Worm (Caenorhabditis elegans): ENCODE data around the gene C46C11.3.

Gene C46C11.3

DNA sequence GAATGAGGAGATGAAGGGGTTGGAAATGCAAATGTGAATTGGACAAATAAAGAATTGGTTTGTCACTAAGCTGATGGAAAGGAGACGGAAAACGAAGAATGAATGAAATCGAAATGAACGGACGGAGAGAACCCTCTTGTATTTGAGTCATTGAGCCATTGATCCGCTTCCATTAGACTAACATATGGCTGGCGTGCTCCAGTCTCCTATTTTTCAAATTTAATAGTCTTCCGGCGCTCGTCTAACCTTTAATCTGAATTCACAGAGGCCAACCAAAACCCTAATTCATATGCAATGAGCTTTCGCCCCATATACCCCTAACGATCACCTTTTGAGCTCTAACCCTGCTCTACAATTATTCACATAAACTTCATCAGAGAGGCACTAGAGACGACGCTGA, at the start of gene C46C11.3:
TSS of gene C46C11.3 (plus strand) at position 301 of the 400 bp plus-strand sequence.
- TF ChIP-seq lsy-2 (tag; optimal IDR thresholded peaks at IDR 0.05): no peak
- no peak for TF ChIP-seq ztf-4 (tag; optimal IDR thresholded peaks at IDR 0.05)
- no peak for TF ChIP-seq ama-1 (optimal IDR thresholded peaks at IDR 0.05)
- TF ChIP-seq fkh-8 (tag; optimal IDR thresholded peaks at IDR 0.05): peak; percentile 24

DNA sequence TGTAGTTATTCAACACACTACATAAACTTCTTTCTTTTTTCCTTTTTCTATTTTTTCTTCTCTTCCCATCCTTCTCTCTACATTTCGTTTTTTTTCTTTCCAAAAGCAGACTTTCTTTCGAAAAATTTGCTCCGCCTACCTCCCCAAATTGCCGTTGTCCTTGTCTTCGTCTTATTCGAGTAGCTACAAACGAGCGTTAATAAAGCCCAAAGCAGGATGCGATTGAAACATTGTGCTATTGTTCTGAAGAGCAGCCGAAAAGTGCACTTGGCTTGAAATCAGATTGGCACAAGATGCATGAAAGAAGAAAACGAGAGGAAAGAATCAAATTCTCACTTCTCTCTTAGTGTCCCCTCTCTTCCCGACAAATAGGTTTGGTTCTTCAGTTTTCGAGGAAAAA, 47.3 kb upstream of the C46C11.3 start:
- TF ChIP-seq unc-30 (tag; optimal IDR thresholded peaks at IDR 0.05): no peak
- TF ChIP-seq ceh-82 (tag; optimal IDR thresholded peaks at IDR 0.05): no peak
- TF ChIP-seq elt-3 (tag; optimal IDR thresholded peaks at IDR 0.05): no peak
- no peak for TF ChIP-seq unc-130 (tag; optimal IDR thresholded peaks at IDR 0.05)
- peak; percentile 45 for TF ChIP-seq lin-14 (GFP tag; optimal IDR thresholded peaks at IDR 0.05)
- TF ChIP-seq vab-15 (tag; optimal IDR thresholded peaks at IDR 0.05): no peak
- TF ChIP-seq C04F5.9 (tag; optimal IDR thresholded peaks at IDR 0.05): no peak
- no peak for TF ChIP-seq mef-2 (tag; optimal IDR thresholded peaks at IDR 0.05)
- TF ChIP-seq ztf-11 (tag; optimal IDR thresholded peaks at IDR 0.05): no peak
- no peak for TF ChIP-seq nhr-84 (tag; optimal IDR thresholded peaks at IDR 0.05)
- TF ChIP-seq Y116A8C.19 (tag; optimal IDR thresholded peaks at IDR 0.05; ENCODE audit: borderline replicate concordance): no peak
- no peak for TF ChIP-seq nhr-47 (tag; optimal IDR thresholded peaks at IDR 0.05)
- no peak for TF ChIP-seq nhr-85 (tag)
- no peak for TF ChIP-seq ceh-90 (tag; optimal IDR thresholded peaks at IDR 0.05)
- TF ChIP-seq lir-3 (tag; optimal IDR thresholded peaks at IDR 0.05; ENCODE audit: poor library complexity): no peak
- peak; percentile 70 for TF ChIP-seq fkh-10 (GFP tag; optimal IDR thresholded peaks at IDR 0.05)
- no peak for TF ChIP-seq unc-62 (GFP tag; optimal IDR thresholded peaks at IDR 0.05)

- TF ChIP-seq ces-1 (GFP tag; optimal IDR thresholded peaks at IDR 0.05) (no peak), dpl-1 (GFP tag; optimal IDR thresholded peaks at IDR 0.05) (no peak), efl-1 (optimal IDR thresholded peaks at IDR 0.05) (no peak), efl-1 (GFP tag; optimal IDR thresholded peaks at IDR 0.05 in 1 of 2) (no peak), fkh-8 (tag; optimal IDR thresholded peaks at IDR 0.05) (peak; percentile 52), snpc-4 (tag; optimal IDR thresholded peaks at IDR 0.05) (no peak), pag-3 (tag; optimal IDR thresholded peaks at IDR 0.05; ENCODE audit: borderline replicate concordance, insufficient read depth) (no peak), lin-14 (GFP tag; optimal IDR thresholded peaks at IDR 0.05) (peak; percentile 70), alr-1 (tag; optimal IDR thresholded peaks at IDR 0.05; ENCODE audit: borderline replicate concordance) (no peak), fkh-10 (GFP tag; optimal IDR thresholded peaks at IDR 0.05) (peak; percentile 7), ceh-82 (tag; optimal IDR thresholded peaks at IDR 0.05) (peak in 1 of 3 experiments; percentile 5), sptf-1 (tag; optimal IDR thresholded peaks at IDR 0.05) (no peak)
Observed at ce11 chrX:4576272-4576671, 45.9 kb upstream of the C46C11.3 start.

ce11 chrX:4577941-4578340, 44.2 kb upstream of the C46C11.3 start, which contains the start of gene C05E11.3:
TSS of gene C05E11.3 (plus strand) at chrX:4578241.
- TF ChIP-seq efl-1 (optimal IDR thresholded peaks at IDR 0.05) (no peak), efl-1 (GFP tag; optimal IDR thresholded peaks at IDR 0.05 in 1 of 2) (peak in 1 of 2 experiments; percentile 36), lin-13 (GFP tag; optimal IDR thresholded peaks at IDR 0.05) (no peak)

- no peak for TF ChIP-seq ceh-82 (tag; optimal IDR thresholded peaks at IDR 0.05)
- no peak for TF ChIP-seq lin-15B (tag; optimal IDR thresholded peaks at IDR 0.05)
- no peak for TF ChIP-seq pag-3 (tag; optimal IDR thresholded peaks at IDR 0.05; ENCODE audit: borderline replicate concordance, insufficient read depth)
- TF ChIP-seq swsn-7 (tag; optimal IDR thresholded peaks at IDR 0.05): no peak
- no peak for TF ChIP-seq nhr-19 (GFP tag; conservative IDR thresholded peaks at IDR 0.05)
- TF ChIP-seq nhr-20 (tag; optimal IDR thresholded peaks at IDR 0.05): no peak
- TF ChIP-seq snpc-4 (tag; optimal IDR thresholded peaks at IDR 0.05): no peak
- no peak for TF ChIP-seq lir-3 (tag; optimal IDR thresholded peaks at IDR 0.05; ENCODE audit: poor library complexity)
- TF ChIP-seq lsy-2 (tag; optimal IDR thresholded peaks at IDR 0.05): no peak
- no peak for TF ChIP-seq unc-86 (tag; optimal IDR thresholded peaks at IDR 0.05)
- TF ChIP-seq efl-1 (optimal IDR thresholded peaks at IDR 0.05): no peak
- no peak for TF ChIP-seq efl-1 (GFP tag; optimal IDR thresholded peaks at IDR 0.05 in 1 of 2)
- no peak for TF ChIP-seq fkh-8 (tag; optimal IDR thresholded peaks at IDR 0.05)
- TF ChIP-seq efl-3 (GFP tag; optimal IDR thresholded peaks at IDR 0.05): no peak
- no peak for TF ChIP-seq ces-1 (GFP tag; optimal IDR thresholded peaks at IDR 0.05)
- no peak for TF ChIP-seq dpl-1 (GFP tag; optimal IDR thresholded peaks at IDR 0.05)
- TF ChIP-seq nhr-237 (tag; optimal IDR thresholded peaks at IDR 0.05): no peak
- no peak for TF ChIP-seq grh-1 (GFP tag; IDR thresholded peaks at IDR 0.05)
- TF ChIP-seq mef-2 (tag; optimal IDR thresholded peaks at IDR 0.05): no peak
- no peak for TF ChIP-seq lin-39 (tag; optimal IDR thresholded peaks at IDR 0.05)
- no peak for TF ChIP-seq irx-1 (tag; optimal IDR thresholded peaks at IDR 0.05)
Observed at ce11 chrX:4578581-4578980, 43.5 kb upstream of the C46C11.3 start.
